Fruit fly (Drosophila melanogaster) whole organism, embryonic: ENCODE results near the gene CG12594.

Experiments
- Adf1 ChIP-seq: fragments of 200-800 bp; sonication (Bioruptor generic); IDR thresholded peaks from 2 replicates; pipeline ENCODE4 v1.3.6; 2022; ENCODE audit warnings: missing biosample characterization, missing genetic modification characterization
- Aef1 ChIP-seq: fragments of 200-800 bp; sonication (Bioruptor generic); IDR thresholded peaks from 3 replicates; pipeline ENCODE4 v1.3.6; 2022; ENCODE audit warnings: missing biosample characterization, missing genetic modification characterization
- Atf3 ChIP-seq: fragments of 200-800 bp; sonication (Bioruptor generic); optimal IDR thresholded peaks from 3 replicates; lab custom pipeline; 2016; ENCODE audit warnings: missing biosample characterization, missing genetic modification characterization
- Bdp1 ChIP-seq: fragments of 200-800 bp; sonication (Bioruptor generic); optimal IDR thresholded peaks from 3 replicates; lab custom pipeline; 2016; ENCODE audit warnings: missing biosample characterization, missing genetic modification characterization
- Bgb ChIP-seq: fragments of 200-800 bp; sonication (Bioruptor generic); IDR thresholded peaks from 2 replicates; pipeline ENCODE4 v1.3.6; 2022; ENCODE audit warnings: missing biosample characterization, missing genetic modification characterization; ENCODE audit not compliant: partially characterized antibody
- CG1024 ChIP-seq: fragments of 200-800 bp; sonication (Bioruptor generic); IDR thresholded peaks from 2 replicates; pipeline ENCODE4 v1.3.6; 2022; ENCODE audit warnings: missing biosample characterization, missing genetic modification characterization
- CG10321 ChIP-seq: fragments of 200-800 bp; sonication (Bioruptor generic); IDR thresholded peaks from 2 replicates; pipeline ENCODE4 v1.3.6; 2022; ENCODE audit warnings: missing biosample characterization, missing genetic modification characterization
- CG10366 ChIP-seq: fragments of 200-800 bp; sonication (Bioruptor generic); IDR thresholded peaks from 2 replicates; pipeline ENCODE4 v1.3.6; 2022; ENCODE audit warnings: missing biosample characterization, missing genetic modification characterization
- CG10462 ChIP-seq: fragments of 200-800 bp; sonication (Bioruptor generic); optimal IDR thresholded peaks from 2 replicates; lab custom pipeline; 2016; ENCODE audit warnings: missing biosample characterization, missing genetic modification characterization
- CG10565 ChIP-seq: fragments of 200-800 bp; sonication (Bioruptor generic); optimal IDR thresholded peaks from 3 replicates; lab custom pipeline; 2016; ENCODE audit warnings: missing biosample characterization, mild to moderate bottlenecking, missing genetic modification characterization
- CG13287 ChIP-seq: fragments of 200-800 bp; sonication (Bioruptor generic); IDR thresholded peaks from 2 replicates; pipeline ENCODE4 v1.3.6; 2022; ENCODE audit warnings: missing biosample characterization, missing genetic modification characterization; ENCODE audit not compliant: partially characterized antibody
- CG17328 ChIP-seq: fragments of 200-800 bp; sonication (Bioruptor generic); IDR thresholded peaks from 2 replicates; pipeline ENCODE4 v1.3.6; 2022; ENCODE audit warnings: missing biosample characterization, missing genetic modification characterization
- CG2199 ChIP-seq: fragments of 200-800 bp; sonication (Bioruptor generic); IDR thresholded peaks from 3 replicates; pipeline ENCODE4 v1.3.6; 2022; ENCODE audit warnings: missing biosample characterization, missing genetic modification characterization
- CG2889 ChIP-seq: fragments of 200-800 bp; sonication (Bioruptor generic); IDR thresholded peaks from 3 replicates; pipeline ENCODE4 v1.3.6; 2022; ENCODE audit warnings: missing biosample characterization, missing genetic modification characterization
- CG32772 ChIP-seq: fragments of 200-800 bp; sonication (Bioruptor generic); IDR thresholded peaks from 2 replicates; pipeline ENCODE4 v1.3.6; 2022; ENCODE audit warnings: missing biosample characterization, missing genetic modification characterization
- CG3995 ChIP-seq: fragments of 200-800 bp; sonication (Bioruptor generic); optimal IDR thresholded peaks from 3 replicates; lab custom pipeline; 2016; ENCODE audit warnings: missing biosample characterization, missing genetic modification characterization
- CG5953 ChIP-seq: fragments of 200-800 bp; sonication (Bioruptor generic); IDR thresholded peaks from 2 replicates; pipeline ENCODE4 v1.3.6; 2022; ENCODE audit warnings: missing biosample characterization, missing genetic modification characterization
- CG6689 ChIP-seq: fragments of 200-800 bp; sonication (Bioruptor generic); IDR thresholded peaks from 2 replicates; pipeline ENCODE4 v1.3.6; 2022; ENCODE audit warnings: missing biosample characterization, missing genetic modification characterization
- CG6765 ChIP-seq: fragments of 200-800 bp; sonication (Bioruptor generic); optimal IDR thresholded peaks from 3 replicates; lab custom pipeline; 2017; ENCODE audit warnings: missing biosample characterization, mild to moderate bottlenecking, missing genetic modification characterization
- CG6813 ChIP-seq: fragments of 200-800 bp; sonication (Bioruptor generic); optimal IDR thresholded peaks from 2 replicates; lab custom pipeline; 2017; ENCODE audit warnings: missing biosample characterization, missing genetic modification characterization, mild to moderate bottlenecking, moderate library complexity, missing genetic modification reagents
- CG8281 ChIP-seq: fragments of 200-800 bp; sonication (Bioruptor generic); optimal IDR thresholded peaks from 2 replicates; lab custom pipeline; 2018; ENCODE audit warnings: missing biosample characterization, mild to moderate bottlenecking, missing genetic modification characterization, moderate library complexity
- CG9797 ChIP-seq: fragments of 200-800 bp; sonication (Bioruptor generic); optimal IDR thresholded peaks from 3 replicates; lab custom pipeline; 2018; ENCODE audit warnings: missing biosample characterization, mild to moderate bottlenecking, missing genetic modification characterization
- Dfd ChIP-seq, 2 experiments: fragments of >200 bp; optimal IDR thresholded peaks; 2 replicates each; lab custom pipeline; 2017; ENCODE audit warnings: missing biosample characterization in 2 of 2, missing genetic modification characterization in 2 of 2
- Fer1 ChIP-seq: fragments of 200-800 bp; sonication (Bioruptor generic); optimal IDR thresholded peaks from 2 replicates; lab custom pipeline; 2017; ENCODE audit warnings: missing biosample characterization, mild to moderate bottlenecking, missing genetic modification characterization
- Fer3 ChIP-seq: fragments of 200-800 bp; sonication (Bioruptor generic); optimal IDR thresholded peaks from 2 replicates; lab custom pipeline; 2018; ENCODE audit warnings: missing biosample characterization, mild to moderate bottlenecking, missing genetic modification characterization, moderate library complexity
- Jarid2 ChIP-seq: fragments of 200-800 bp; sonication (Bioruptor generic); optimal IDR thresholded peaks from 3 replicates; lab custom pipeline; 2017; ENCODE audit warnings: mild to moderate bottlenecking, missing biosample characterization, missing genetic modification reagents, missing genetic modification characterization
- Mes4 ChIP-seq: fragments of 200-800 bp; sonication (Bioruptor generic); optimal IDR thresholded peaks from 2 replicates; lab custom pipeline; 2016; ENCODE audit warnings: missing biosample characterization, missing genetic modification characterization
- Side ChIP-seq: fragments of 200-800 bp; sonication (Bioruptor generic); optimal IDR thresholded peaks from 2 replicates; lab custom pipeline; 2016; ENCODE audit warnings: missing biosample characterization, missing genetic modification characterization
- Sry-β ChIP-seq: fragments of 200-800 bp; sonication (Bioruptor generic); optimal IDR thresholded peaks from 2 replicates; lab custom pipeline; 2018; ENCODE audit warnings: missing biosample characterization, mild to moderate bottlenecking, missing genetic modification characterization, moderate library complexity
- Stat92E ChIP-seq, 3 experiments: fragments of >200 bp in 2 of 3; fragments of 200-800 bp in 1 of 3; sonication (Bioruptor generic) in 1 of 3; optimal IDR thresholded peaks; 2 replicates each; lab custom pipeline; 2017 to 2019; ENCODE audit warnings: missing biosample characterization in 3 of 3, missing genetic modification characterization in 3 of 3, mild to moderate bottlenecking in 1 of 3, moderate library complexity in 1 of 3
- TFAM ChIP-seq: fragments of 200-800 bp; sonication (Bioruptor generic); optimal IDR thresholded peaks from 2 replicates; lab custom pipeline; 2017; ENCODE audit warnings: missing biosample characterization, missing genetic modification characterization, inconsistent platforms
- ase ChIP-seq: fragments of 200-800 bp; sonication (Bioruptor generic); IDR thresholded peaks from 3 replicates; pipeline ENCODE4 v1.3.6; 2022; ENCODE audit warnings: missing biosample characterization, missing genetic modification characterization
- az2 ChIP-seq: fragments of 200-800 bp; sonication (Bioruptor generic); optimal IDR thresholded peaks from 3 replicates; lab custom pipeline; 2016; ENCODE audit warnings: missing biosample characterization, missing genetic modification characterization
- caup ChIP-seq: fragments of 200-800 bp; sonication (Bioruptor generic); optimal IDR thresholded peaks from 3 replicates; lab custom pipeline; 2017; ENCODE audit warnings: missing biosample characterization, mild to moderate bottlenecking, missing genetic modification characterization, moderate library complexity; ENCODE audit not compliant: severe bottlenecking
- chif ChIP-seq, 2 experiments: fragments of 200-800 bp; sonication (Bioruptor generic); optimal IDR thresholded peaks; 3 replicates each; lab custom pipeline; 2016; ENCODE audit warnings: missing biosample characterization in 2 of 2, missing genetic modification characterization in 2 of 2
- fd102C ChIP-seq: fragments of 200-800 bp; sonication (Bioruptor generic); optimal IDR thresholded peaks from 2 replicates; lab custom pipeline; 2018; ENCODE audit warnings: missing biosample characterization, mild to moderate bottlenecking, missing genetic modification characterization, moderate library complexity
- fd64A ChIP-seq: fragments of 200-800 bp; sonication (Bioruptor generic); optimal IDR thresholded peaks from 3 replicates; lab custom pipeline; 2018; ENCODE audit warnings: missing biosample characterization, mild to moderate bottlenecking, missing genetic modification characterization
- jumu ChIP-seq: fragments of 200-800 bp; sonication (Bioruptor generic); optimal IDR thresholded peaks from 3 replicates; lab custom pipeline; 2016; ENCODE audit warnings: missing biosample characterization, missing genetic modification characterization
- kah ChIP-seq: fragments of 200-800 bp; sonication (Bioruptor generic); optimal IDR thresholded peaks from 2 replicates; lab custom pipeline; 2018; ENCODE audit warnings: missing biosample characterization, mild to moderate bottlenecking, missing genetic modification characterization
- ken ChIP-seq: fragments of 200-800 bp; sonication (Bioruptor generic); IDR thresholded peaks from 3 replicates; pipeline ENCODE4 v1.3.6; 2022; ENCODE audit warnings: missing biosample characterization, missing genetic modification characterization
- nau ChIP-seq: fragments of 200-800 bp; sonication (Bioruptor generic); optimal IDR thresholded peaks from 3 replicates; lab custom pipeline; 2017; ENCODE audit warnings: missing biosample characterization, mild to moderate bottlenecking, missing genetic modification characterization, missing genetic modification reagents
- org-1 ChIP-seq: fragments of 200-800 bp; sonication (Bioruptor generic); optimal IDR thresholded peaks from 2 replicates; lab custom pipeline; 2017; ENCODE audit warnings: missing biosample characterization, missing genetic modification characterization
- p53 ChIP-seq: fragments of 200-800 bp; sonication (Bioruptor generic); optimal IDR thresholded peaks from 2 replicates; lab custom pipeline; 2016; ENCODE audit warnings: missing biosample characterization, missing genetic modification characterization
- ro ChIP-seq: fragments of 200-800 bp; sonication (Bioruptor generic); IDR thresholded peaks from 2 replicates; pipeline ENCODE4 v1.3.6; 2022; ENCODE audit warnings: missing biosample characterization, missing genetic modification characterization
- tap ChIP-seq: fragments of 200-800 bp; optimal IDR thresholded peaks from 3 replicates; lab custom pipeline; 2019; ENCODE audit warnings: missing biosample characterization, mild to moderate bottlenecking, missing genetic modification characterization, moderate library complexity
- tll ChIP-seq, 2 experiments: fragments of 200-800 bp in 1 of 2; fragments of >200 bp in 1 of 2; sonication (Bioruptor generic) in 1 of 2; optimal IDR thresholded peaks; 2 replicates each; lab custom pipeline; 2017 to 2019; ENCODE audit warnings: missing biosample characterization in 2 of 2, missing genetic modification characterization in 2 of 2, mild to moderate bottlenecking in 1 of 2, moderate library complexity in 1 of 2
- ttk ChIP-seq: fragments of 200-800 bp; sonication (Bioruptor generic); IDR thresholded peaks from 2 replicates; pipeline ENCODE4 v2.1.2; 2022; ENCODE audit warnings: missing biosample characterization, missing genetic modification characterization

The CG12594 gene

dm6 chr3R:11779357-11780018, 58.0 kb downstream of the CG12594 start (continued):
- TF ChIP-seq ase (GFP tag; lab: Robert Waterston, UW) (peak; percentile 20; the same call in 1 of the 3 replicates), caup (GFP tag; lab: Kevin White, UChicago) (no peak), Dfd (GFP tag; optimal IDR thresholded peaks at IDR 0.05; lab: Kevin White, UChicago) (no peak), Sry-β (GFP tag; lab: Kevin White, UChicago) (peak; percentile 60), tll (GFP tag; optimal IDR thresholded peaks at IDR 0.05; lab: Kevin White, UChicago) (peak in 1 of 2 experiments; percentile 77), CG3995 (GFP tag; lab: Kevin White, UChicago) (no peak), Mes4 (peak; percentile 76)

- peak; percentile 85 for TF ChIP-seq CG5953 (GFP tag; lab: Robert Waterston, UW)
- peak; percentile 21 for TF ChIP-seq jumu (GFP tag; lab: Kevin White, UChicago)
- TF ChIP-seq CG13287: no peak
- TF ChIP-seq ro: peak; percentile 75
- TF ChIP-seq CG10366 (GFP tag; lab: Robert Waterston, UW): peak; percentile 83
- peak; percentile 80 for TF ChIP-seq nau (GFP tag; lab: Kevin White, UChicago)
- peak; percentile 19 for TF ChIP-seq Bdp1 (GFP tag; lab: Kevin White, UChicago)
- peak; percentile 71 for TF ChIP-seq Jarid2
- TF ChIP-seq tap (tag; lab: Kevin White, UChicago): peak; percentile 84
- TF ChIP-seq CG8281 (tag; lab: Kevin White, UChicago): peak; percentile 74
- no peak for TF ChIP-seq CG6765 (GFP tag; lab: Kevin White, UChicago)
- TF ChIP-seq chif (GFP tag; optimal IDR thresholded peaks at IDR 0.05; lab: Kevin White, UChicago): peak; percentile 33 to 76
- peak in 1 of 3 experiments; percentile 91 for TF ChIP-seq Stat92E (GFP tag; optimal IDR thresholded peaks at IDR 0.05; lab: Kevin White, UChicago)
- peak; percentile 28 for TF ChIP-seq CG9797 (GFP tag; lab: Kevin White, UChicago)
- TF ChIP-seq CG10565 (GFP tag; lab: Kevin White, UChicago): peak; percentile 48
- peak; percentile 87 for TF ChIP-seq CG10462 (GFP tag; lab: Kevin White, UChicago)
- TF ChIP-seq CG2199 (GFP tag; lab: Robert Waterston, UW): peak; percentile 80; the same call in 1 of the 3 replicates
- TF ChIP-seq org-1 (GFP tag; lab: Kevin White, UChicago): peak; percentile 85
- peak; percentile 11 for TF ChIP-seq CG3995 (GFP tag; lab: Kevin White, UChicago)
- TF ChIP-seq az2 (GFP tag; lab: Kevin White, UChicago): peak; percentile 95
- TF ChIP-seq p53 (GFP tag; lab: Kevin White, UChicago): no peak
- peak; percentile 96 for TF ChIP-seq CG17328 (GFP tag; lab: Robert Waterston, UW)
- TF ChIP-seq CG6813: peak; percentile 77
- TF ChIP-seq ttk (GFP tag; lab: Robert Waterston, UW): peak; percentile 88
- peak; percentile 86 for TF ChIP-seq TFAM (GFP tag; lab: Kevin White, UChicago)
- TF ChIP-seq CG6689 (GFP tag; lab: Robert Waterston, UW): peak; percentile 88
- no peak for TF ChIP-seq Bgb (GFP tag; lab: Robert Waterston, UW)
- TF ChIP-seq CG10321 (GFP tag; lab: Robert Waterston, UW): no peak
- no peak for TF ChIP-seq Side
- TF ChIP-seq kah (GFP tag; lab: Kevin White, UChicago): peak; percentile 78
- TF ChIP-seq ken (GFP tag; lab: Robert Waterston, UW): peak; percentile 84
- peak; percentile 80 for TF ChIP-seq CG1024 (GFP tag; lab: Robert Waterston, UW)
- peak; percentile 59; the same call in 1 of the 3 replicates for TF ChIP-seq Aef1 (GFP tag; lab: Robert Waterston, UW)
- TF ChIP-seq Fer1: peak; percentile 36
- TF ChIP-seq Fer3 (tag; lab: Kevin White, UChicago): peak; percentile 70
- TF ChIP-seq Atf3 (GFP tag; lab: Kevin White, UChicago): peak; percentile 43
- TF ChIP-seq Adf1 (GFP tag; lab: Robert Waterston, UW): no peak
- TF ChIP-seq CG32772: peak; percentile 87
- TF ChIP-seq CG2889 (GFP tag; lab: Robert Waterston, UW): peak; percentile 51; the same call in 1 of the 3 replicates
- peak; percentile 38 for TF ChIP-seq fd64A (GFP tag; lab: Kevin White, UChicago)
- peak; percentile 92 for TF ChIP-seq fd102C (GFP tag; lab: Kevin White, UChicago)
Observed at dm6 chr3R:11780181-11780688, 58.7 kb downstream of the CG12594 start.
